Worm (Caenorhabditis elegans) whole organism, L2 larva: Measurements from ENCODE around the gene srd-59.

ENCODE experiments used
- gmeb-1 ChIP-seq: fragments of 150-350 bp; optimal IDR thresholded peaks from 2 replicates; lab custom pipeline; 2014; ENCODE audit warnings: missing biosample characterization, missing genetic modification characterization
- nhr-237 ChIP-seq: fragments of 150-350 bp; optimal IDR thresholded peaks from 2 replicates; lab custom pipeline; 2014; ENCODE audit warnings: missing biosample characterization, missing genetic modification characterization
- nhr-25 ChIP-seq: fragments of 150-350 bp; sonication (generic microtip); optimal IDR thresholded peaks from 3 replicates; lab custom pipeline; 2014; ENCODE audit warnings: missing biosample characterization, missing genetic modification characterization
- unc-55 ChIP-seq: fragments of 150-350 bp; sonication (generic microtip); optimal IDR thresholded peaks from 3 replicates; lab custom pipeline; 2014; ENCODE audit warnings: missing biosample characterization, missing genetic modification reagents, missing genetic modification characterization

ce11 chrII:7186117-7186516 is 19.4 kb upstream of the srd-59 start:
- TF ChIP-seq nhr-25 = no peak
- no peak for TF ChIP-seq gmeb-1 (tag; lab: Kevin White, UChicago)
- TF ChIP-seq nhr-237 = no peak
- no peak for TF ChIP-seq unc-55 (GFP tag; lab: Kevin White, UChicago)
